Worm (Caenorhabditis elegans) whole organism, late embryonic: Measurements from ENCODE around the gene clu-1.

Experiments used
- F13H6.1 ChIP-seq: sonication (generic microtip); optimal IDR thresholded peaks from 2 replicates; lab custom pipeline; 2016; ENCODE audit warnings: missing genetic modification characterization, missing compliant biosample characterization
- T23F11.4 ChIP-seq: fragments of 200-800 bp; sonication (Bioruptor generic); optimal IDR thresholded peaks from 2 replicates; lab custom pipeline; 2018; ENCODE audit warnings: mild to moderate bottlenecking, missing genetic modification characterization, missing compliant biosample characterization
- Y22D7AL.16 ChIP-seq: sonication (generic microtip); optimal IDR thresholded peaks from 2 replicates; lab custom pipeline; 2016; ENCODE audit warnings: missing genetic modification characterization, missing compliant biosample characterization
- ahr-1 ChIP-seq: sonication (generic microtip); optimal IDR thresholded peaks from 2 replicates; lab custom pipeline; 2016; ENCODE audit warnings: missing genetic modification characterization, missing compliant biosample characterization
- ceh-18 ChIP-seq: sonication (generic microtip); optimal IDR thresholded peaks from 2 replicates; lab custom pipeline; 2016; ENCODE audit warnings: missing genetic modification characterization, missing compliant biosample characterization
- ceh-22 ChIP-seq: sonication (generic microtip); optimal IDR thresholded peaks from 2 replicates; lab custom pipeline; 2017; ENCODE audit warnings: missing biosample characterization, missing genetic modification characterization
- ceh-34 ChIP-seq: sonication (generic microtip); optimal IDR thresholded peaks from 2 replicates; lab custom pipeline; 2016; ENCODE audit warnings: mild to moderate bottlenecking, missing genetic modification characterization, missing compliant biosample characterization
- ceh-45 ChIP-seq: fragments of 200-800 bp; sonication (Bioruptor generic); IDR thresholded peaks from 2 replicates; pipeline ENCODE4 v1.3.6; 2022; ENCODE audit warnings: missing genetic modification reagents, missing genetic modification characterization, missing compliant biosample characterization
- ceh-48 ChIP-seq: sonication (generic microtip); optimal IDR thresholded peaks from 2 replicates; lab custom pipeline; 2016; ENCODE audit warnings: missing genetic modification characterization, inconsistent platforms, missing compliant biosample characterization
- dmd-4 ChIP-seq: sonication (generic microtip); optimal IDR thresholded peaks from 2 replicates; lab custom pipeline; 2016; ENCODE audit warnings: borderline replicate concordance, missing genetic modification characterization, missing compliant biosample characterization
- dve-1 ChIP-seq: sonication (generic microtip); optimal IDR thresholded peaks from 2 replicates; lab custom pipeline; 2017; ENCODE audit warnings: antibody characterized with exemption, mild to moderate bottlenecking, missing genetic modification characterization, missing compliant biosample characterization
- elt-2 ChIP-seq: sonication (generic microtip); optimal IDR thresholded peaks from 2 replicates; lab custom pipeline; 2016; ENCODE audit warnings: missing genetic modification reagents, missing genetic modification characterization, missing compliant biosample characterization
- fkh-10 ChIP-seq: fragments of 150-350 bp; optimal IDR thresholded peaks from 2 replicates; lab custom pipeline; 2014; ENCODE audit warnings: missing biosample characterization, missing genetic modification reagents, missing genetic modification characterization
- hlh-13 ChIP-seq: fragments of 200-800 bp; sonication (Bioruptor generic); optimal IDR thresholded peaks from 2 replicates; lab custom pipeline; 2018; ENCODE audit warnings: mild to moderate bottlenecking, missing genetic modification characterization, missing compliant biosample characterization
- hlh-15 ChIP-seq: sonication (generic microtip); optimal IDR thresholded peaks from 2 replicates; lab custom pipeline; 2016; ENCODE audit warnings: missing genetic modification characterization, missing compliant biosample characterization
- hlh-6 ChIP-seq: sonication (generic microtip); optimal IDR thresholded peaks from 2 replicates; lab custom pipeline; 2016; ENCODE audit warnings: missing genotype, missing genetic modification characterization, missing compliant biosample characterization
- madf-2 ChIP-seq: sonication (generic microtip); optimal IDR thresholded peaks from 2 replicates; lab custom pipeline; 2017; ENCODE audit warnings: missing genetic modification characterization, missing compliant biosample characterization
- mec-3 ChIP-seq: sonication (generic microtip); optimal IDR thresholded peaks from 2 replicates; lab custom pipeline; 2016; ENCODE audit warnings: borderline replicate concordance, missing genetic modification characterization, missing compliant biosample characterization
- pha-2 ChIP-seq: sonication (generic microtip); optimal IDR thresholded peaks from 2 replicates; lab custom pipeline; 2017; ENCODE audit warnings: mild to moderate bottlenecking, missing genetic modification characterization, missing compliant biosample characterization
- pqm-1 ChIP-seq: sonication (generic microtip); optimal IDR thresholded peaks from 2 replicates; lab custom pipeline; 2016; ENCODE audit warnings: missing genetic modification characterization, missing compliant biosample characterization
- rnt-1 ChIP-seq: sonication (generic microtip); optimal IDR thresholded peaks from 2 replicates; lab custom pipeline; 2016; ENCODE audit warnings: missing genetic modification characterization, missing compliant biosample characterization
- sdc-2 ChIP-seq: sonication (generic microtip); optimal IDR thresholded peaks from 2 replicates; lab custom pipeline; 2016; ENCODE audit warnings: missing genotype, missing genetic modification characterization, missing compliant biosample characterization
- sox-2 ChIP-seq: fragments of 200-800 bp; sonication (Bioruptor generic); IDR thresholded peaks from 2 replicates; pipeline ENCODE4 v1.3.6; 2022; ENCODE audit warnings: missing genetic modification reagents, missing genetic modification characterization, missing compliant biosample characterization
- tbx-2 ChIP-seq: sonication (generic microtip); optimal IDR thresholded peaks from 2 replicates; lab custom pipeline; 2016; ENCODE audit warnings: missing genetic modification characterization, missing compliant biosample characterization
- tbx-7 ChIP-seq: sonication (generic microtip); optimal IDR thresholded peaks from 2 replicates; lab custom pipeline; 2016; ENCODE audit warnings: missing genotype, missing genetic modification characterization, missing compliant biosample characterization
- ttx-3 ChIP-seq: sonication (generic microtip); optimal IDR thresholded peaks from 2 replicates; lab custom pipeline; 2016; ENCODE audit warnings: missing genetic modification reagents, missing genetic modification characterization, missing compliant biosample characterization
- unc-42 ChIP-seq: sonication (generic microtip); optimal IDR thresholded peaks from 2 replicates; lab custom pipeline; 2016; ENCODE audit warnings: missing genotype, missing genetic modification characterization, missing compliant biosample characterization
- unc-55 ChIP-seq: sonication (generic microtip); optimal IDR thresholded peaks from 2 replicates; lab custom pipeline; 2017; ENCODE audit warnings: missing biosample characterization, missing genetic modification reagents, missing genetic modification characterization
- zip-5 ChIP-seq: sonication (generic microtip); optimal IDR thresholded peaks from 2 replicates; lab custom pipeline; 2016; ENCODE audit warnings: missing genetic modification characterization, missing compliant biosample characterization

Gene clu-1

DNA sequence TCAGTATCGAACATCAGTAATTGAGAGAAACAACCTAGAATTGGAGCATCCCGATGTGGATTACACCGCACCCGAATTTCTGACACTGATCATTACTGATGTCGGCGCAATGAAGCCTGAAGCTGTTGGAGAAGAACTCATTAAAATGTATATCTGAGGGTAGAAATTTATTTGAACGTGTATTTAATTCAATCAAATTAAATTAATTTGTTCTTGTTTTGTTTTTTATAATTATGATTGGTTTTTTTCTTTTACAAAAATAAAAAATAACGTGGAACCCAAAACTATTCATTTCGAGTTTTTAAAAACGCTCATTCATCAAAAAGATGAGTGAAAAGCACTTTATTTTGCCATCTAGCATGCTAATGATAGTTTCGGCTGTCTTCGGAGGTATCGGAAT is 22.9 kb upstream of the clu-1 start, which contains the start of gene ZK1098.9:
Gene ZK1098.9 (plus strand): TSS at position 301 of the 400 bp plus-strand sequence.
- no peak for TF ChIP-seq unc-55
- TF ChIP-seq, all 69 proteins: peak for 0

DNA sequence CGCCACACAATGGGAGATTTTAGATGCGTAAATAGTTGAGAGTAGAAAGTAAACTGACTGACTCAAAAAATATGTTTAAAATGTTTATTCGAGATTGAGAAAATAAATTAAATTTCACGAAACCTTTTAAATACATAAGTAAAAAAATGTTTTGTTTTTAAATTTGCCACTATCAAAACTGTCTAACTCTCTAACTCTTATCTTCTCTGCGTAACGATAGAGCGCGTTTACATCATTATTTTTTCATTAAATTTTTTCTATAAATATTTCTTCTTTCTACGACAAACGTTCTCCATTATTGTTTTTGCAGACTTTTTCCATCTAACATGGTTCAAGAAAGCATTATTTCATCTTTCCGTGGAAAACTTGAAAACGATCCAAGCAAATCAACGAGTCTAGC is 21.6 kb upstream of the clu-1 start, which contains the start of gene eif-2Balpha:
Gene eif-2Balpha (plus strand): TSS at position 304 of the 400 bp plus-strand sequence.
- TF ChIP-seq dve-1 (tag; lab: Kevin White, UChicago) (no peak), unc-42 (tag; lab: Kevin White, UChicago) (peak; percentile 25)

DNA sequence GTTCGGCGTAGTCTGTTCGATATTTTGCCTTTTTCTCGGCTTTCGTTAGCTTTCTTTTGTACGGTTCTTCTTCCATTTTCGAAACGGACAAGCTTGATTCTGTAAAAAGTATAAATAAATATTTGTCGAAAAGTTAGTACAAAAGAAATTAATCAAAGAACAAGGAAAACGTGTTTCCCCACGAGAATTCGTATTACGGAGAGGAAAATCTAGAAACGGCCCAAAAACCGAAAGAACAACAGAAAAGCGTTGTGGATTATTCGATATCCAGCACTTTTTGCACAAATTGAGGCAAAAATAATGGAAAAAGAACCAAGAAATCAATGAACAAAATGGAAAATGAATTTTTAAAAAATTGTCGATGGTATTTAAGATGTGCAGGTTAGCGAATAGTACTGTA is 21.0 kb upstream of the clu-1 start, which contains the start of gene mut-7:
Gene mut-7 (minus strand): TSS at position 101 of the 400 bp plus-strand sequence.
- no peak for TF ChIP-seq dmd-4 (tag; lab: Kevin White, UChicago)
- TF ChIP-seq, all 69 proteins: peak for 0

DNA sequence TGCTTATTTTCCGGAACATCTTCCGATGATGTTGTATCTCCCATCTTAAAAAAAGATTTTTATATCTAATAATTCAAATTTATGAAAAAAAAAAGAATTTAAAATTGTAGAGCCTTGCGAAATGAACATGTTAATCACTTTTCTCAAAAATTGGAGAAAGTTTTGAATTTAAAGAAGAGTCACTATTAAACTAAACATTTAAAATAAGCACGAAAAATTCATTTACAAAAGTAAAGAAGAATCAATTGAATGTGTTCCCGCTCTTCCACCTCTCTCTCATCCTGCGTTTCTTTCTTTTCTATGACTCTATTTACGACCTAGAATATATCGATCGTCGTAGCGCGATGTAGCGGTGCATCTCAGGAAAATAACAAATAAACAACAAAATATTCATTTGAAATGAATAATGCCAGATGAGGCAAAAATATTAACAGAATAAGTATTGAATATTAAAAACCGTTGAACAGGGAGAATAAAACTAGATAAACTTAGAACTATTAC is 17.4 kb upstream of the clu-1 start, which contains the start of gene ZK1098.3:
Gene ZK1098.3 (minus strand): TSS at position 51 of the 501 bp plus-strand sequence.
- no peak for TF ChIP-seq hlh-13 (GFP tag; lab: Kevin White, UChicago)
- TF ChIP-seq ceh-48 (tag; lab: Kevin White, UChicago) = peak; percentile 84
- no peak for TF ChIP-seq ceh-22 (tag; lab: Kevin White, UChicago)
- TF ChIP-seq unc-55 = peak; percentile 2

DNA sequence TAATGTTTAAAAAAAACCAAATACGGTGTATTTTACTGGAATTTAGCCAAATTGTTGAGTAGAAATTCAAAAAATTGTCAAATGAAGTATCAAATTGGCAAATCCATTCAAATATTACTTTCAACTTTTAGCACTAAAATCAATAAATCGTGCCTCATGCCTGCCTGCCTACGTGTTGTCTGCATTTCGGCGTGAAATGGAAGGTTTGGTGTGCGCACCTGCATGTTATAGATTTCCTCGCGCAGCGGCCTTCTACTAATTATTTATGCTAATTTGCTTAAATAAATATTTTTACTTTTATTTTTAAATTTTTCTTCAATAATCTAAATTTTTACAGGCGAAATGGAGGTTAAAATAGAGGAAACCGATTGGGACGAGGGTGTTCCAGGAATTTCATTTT is 7.6 kb upstream of the clu-1 start, which contains the start of gene ZK1098.2:
Gene ZK1098.2 (plus strand): TSS at position 336 of the 400 bp plus-strand sequence.
- TF ChIP-seq madf-2 (tag; lab: Kevin White, UChicago) (no peak), hlh-13 (GFP tag; lab: Kevin White, UChicago) (no peak), ceh-48 (tag; lab: Kevin White, UChicago) (peak; percentile 76)

- TF ChIP-seq madf-2 (tag; lab: Kevin White, UChicago) = no peak
- TF ChIP-seq hlh-6 = no peak
- TF ChIP-seq sox-2 (GFP tag; lab: Robert Waterston, UW) = no peak
- TF ChIP-seq unc-42 (tag; lab: Kevin White, UChicago) = no peak
- no peak for TF ChIP-seq ceh-22 (tag; lab: Kevin White, UChicago)
- TF ChIP-seq hlh-15 = no peak
- TF ChIP-seq pqm-1 = no peak
- no peak for TF ChIP-seq pha-2
- no peak for TF ChIP-seq F13H6.1
- TF ChIP-seq ceh-34 (tag; lab: Kevin White, UChicago) = no peak
- TF ChIP-seq ceh-45 = no peak
- no peak for TF ChIP-seq ahr-1 (tag; lab: Kevin White, UChicago)
- no peak for TF ChIP-seq T23F11.4 (GFP tag; lab: Kevin White, UChicago)
- TF ChIP-seq ceh-18 (tag; lab: Kevin White, UChicago) = no peak
- TF ChIP-seq tbx-7 = no peak
Observed at ce11 chrIII:9526851-9527250, 5.6 kb upstream of the clu-1 start, which contains the start of gene ZK1098.6. Gene ZK1098.6, plus strand, starts transcription at chrIII:9527151.

DNA sequence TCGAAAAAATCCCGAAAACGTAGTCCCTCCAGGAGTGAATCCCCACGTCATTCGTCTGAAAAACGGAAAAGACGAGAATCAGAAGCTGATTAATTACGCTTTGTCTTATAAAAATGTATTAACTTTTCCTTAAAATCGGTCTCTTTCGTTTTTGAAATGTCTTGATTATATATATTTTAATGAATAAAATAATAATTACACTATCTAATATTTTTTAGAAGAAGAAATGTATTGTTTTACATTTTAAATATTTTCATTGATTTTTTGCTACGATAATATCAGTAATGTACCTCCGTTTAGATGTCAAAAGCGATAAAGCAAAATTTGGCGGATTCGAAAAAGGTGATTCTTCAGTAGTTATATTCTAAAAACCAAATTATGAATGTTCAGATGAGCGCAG is 4.0 kb upstream of the clu-1 start, which contains the start of gene trpp-3:
Gene trpp-3 (plus strand): TSS at position 301 of the 400 bp plus-strand sequence.
- TF ChIP-seq ttx-3 (no peak), elt-2 (no peak), pha-2 (no peak), unc-55 (no peak), rnt-1 (tag; lab: Kevin White, UChicago) (no peak), Y22D7AL.16 (no peak), ahr-1 (tag; lab: Kevin White, UChicago) (no peak), madf-2 (tag; lab: Kevin White, UChicago) (no peak), zip-5 (tag; lab: Kevin White, UChicago) (no peak), sox-2 (GFP tag; lab: Robert Waterston, UW) (no peak), fkh-10 (GFP tag; lab: Kevin White, UChicago) (no peak), tbx-2 (tag; lab: Kevin White, UChicago) (no peak), ceh-18 (tag; lab: Kevin White, UChicago) (no peak), sdc-2 (tag; lab: Kevin White, UChicago) (no peak), mec-3 (tag; lab: Kevin White, UChicago) (no peak)
